Fruit fly (Drosophila melanogaster): ENCODE results near the gene ATPsynGL.

ATPsynGL gene

dm6 chr2L:7702383-7703188 is 44.5 kb upstream of the ATPsynGL start, which contains the start of gene Tep3 (continued):
- TF ChIP-seq CG17568 (GFP tag; optimal IDR thresholded peaks at IDR 0.05): no peak
- TF ChIP-seq Lim3 (GFP tag; IDR thresholded peaks at IDR 0.05): no peak
- TF ChIP-seq Fer3 (tag; optimal IDR thresholded peaks at IDR 0.05): peak; percentile 33
- TF ChIP-seq CG14050 (GFP tag; IDR thresholded peaks at IDR 0.05): no peak
- peak; percentile 8 for TF ChIP-seq pzg (GFP tag; optimal IDR thresholded peaks at IDR 0.05)
- peak; percentile 18 for TF ChIP-seq tio (GFP tag; optimal IDR thresholded peaks at IDR 0.05)
- no peak for TF ChIP-seq CG43689 (GFP tag; IDR thresholded peaks at IDR 0.05)
- TF ChIP-seq bcd (GFP tag; optimal IDR thresholded peaks at IDR 0.05): peak; percentile 41
- peak; percentile 61 for TF ChIP-seq CTCF (GFP tag; optimal IDR thresholded peaks at IDR 0.05)
- TF ChIP-seq Stat92E (GFP tag; optimal IDR thresholded peaks at IDR 0.05): no peak
- peak; percentile 17 for TF ChIP-seq Ets97D (GFP tag; optimal IDR thresholded peaks at IDR 0.05)
- peak; percentile 15 for TF ChIP-seq Bteb2 (GFP tag; optimal IDR thresholded peaks at IDR 0.05)
- TF ChIP-seq sd (tag; optimal IDR thresholded peaks at IDR 0.05): peak; percentile 31
- TF ChIP-seq PHDP (tag; optimal IDR thresholded peaks at IDR 0.05): peak; percentile 50
- TF ChIP-seq Trl (optimal IDR thresholded peaks at IDR 0.05): no peak
- TF ChIP-seq Trl (GFP tag; optimal IDR thresholded peaks at IDR 0.05): peak; percentile 2
- peak; percentile 80 for TF ChIP-seq sens (GFP tag)
- peak; percentile 95 for TF ChIP-seq chinmo (GFP tag; IDR thresholded peaks at IDR 0.05; ENCODE audit: partially characterized antibody)
- no peak for TF ChIP-seq Atf6 (GFP tag; IDR thresholded peaks at IDR 0.05)
- TF ChIP-seq CG4854 (GFP tag; optimal IDR thresholded peaks at IDR 0.05): peak; percentile 19
- no peak for TF ChIP-seq jumu (GFP tag; optimal IDR thresholded peaks at IDR 0.05)
- no peak for TF ChIP-seq CG12744 (GFP tag; optimal IDR thresholded peaks at IDR 0.05)

dm6 chr2L:7703534-7703933 is 43.5 kb upstream of the ATPsynGL start:
- no peak for TF ChIP-seq Sry-δ (GFP tag; optimal IDR thresholded peaks at IDR 0.05)
- 0 out of 2 replicates have a peak, but pooled peaks have one; percentile 22 for TF ChIP-seq CG14441 (GFP tag; IDR thresholded peaks at IDR 0.05)
- TF ChIP-seq Blimp-1 (GFP tag; optimal IDR thresholded peaks at IDR 0.05): no peak
- no peak for TF ChIP-seq sima (GFP tag; optimal IDR thresholded peaks at IDR 0.05)
- TF ChIP-seq NFAT (GFP tag; IDR thresholded peaks at IDR 0.05): no peak
- no peak for TF ChIP-seq Dek (tag; optimal IDR thresholded peaks at IDR 0.05)
- TF ChIP-seq Hmx (GFP tag; optimal IDR thresholded peaks at IDR 0.05): no peak
- TF ChIP-seq CG9817 (tag; optimal IDR thresholded peaks at IDR 0.05): peak; percentile 45
- TF ChIP-seq ap (GFP tag; IDR thresholded peaks at IDR 0.05): no peak
- no peak for TF ChIP-seq Vsx1 (GFP tag; optimal IDR thresholded peaks at IDR 0.05)
- TF ChIP-seq gfzf (GFP tag; optimal IDR thresholded peaks at IDR 0.05): no peak
- TF ChIP-seq CG15696 (tag; optimal IDR thresholded peaks at IDR 0.05): no peak
- TF ChIP-seq tna (GFP tag; IDR thresholded peaks at IDR 0.05; ENCODE audit: partially characterized antibody): no peak
- no peak for TF ChIP-seq CG7357 (GFP tag; IDR thresholded peaks at IDR 0.05)
- TF ChIP-seq yki (optimal IDR thresholded peaks at IDR 0.05): no peak
- TF ChIP-seq Neu2 (GFP tag; optimal IDR thresholded peaks at IDR 0.05; ENCODE audit: borderline replicate concordance): no peak
- TF ChIP-seq pzg (GFP tag; optimal IDR thresholded peaks at IDR 0.05): no peak
- TF ChIP-seq CG10959 (GFP tag; IDR thresholded peaks at IDR 0.05): no peak
- no peak for TF ChIP-seq hbn (GFP tag; IDR thresholded peaks at IDR 0.05; ENCODE audit: partially characterized antibody)
- TF ChIP-seq TFAM (GFP tag; optimal IDR thresholded peaks at IDR 0.05): no peak
- peak; percentile 45; the same call in 1 of the 2 replicates for TF ChIP-seq CG32767 (GFP tag; IDR thresholded peaks at IDR 0.05)
- no peak for TF ChIP-seq gcm (GFP tag; optimal IDR thresholded peaks at IDR 0.05)
- no peak for TF ChIP-seq psq (GFP tag; optimal IDR thresholded peaks at IDR 0.05)
- peak; percentile 53 for TF ChIP-seq CG15269 (tag; optimal IDR thresholded peaks at IDR 0.05)
- peak; percentile 20 for TF ChIP-seq CG3281 (GFP tag; optimal IDR thresholded peaks at IDR 0.05)
- no peak for TF ChIP-seq CG18599 (GFP tag; optimal IDR thresholded peaks at IDR 0.05)
- no peak for TF ChIP-seq CG1792 (GFP tag; optimal IDR thresholded peaks at IDR 0.05)
- peak; percentile 8 for TF ChIP-seq Xbp1 (GFP tag; optimal IDR thresholded peaks at IDR 0.05)
- TF ChIP-seq Dad (GFP tag; optimal IDR thresholded peaks at IDR 0.05): no peak
- TF ChIP-seq CG16779 (GFP tag; IDR thresholded peaks at IDR 0.05): no peak

All from whole organism, embryonic.